Worm (Caenorhabditis elegans) whole organism, midembryonic: Measurements from ENCODE around the gene B0454.5.

ENCODE experiments used
- T22C8.4 ChIP-seq: fragments of 200-800 bp; sonication (Bioruptor generic); IDR thresholded peaks from 2 replicates; pipeline ENCODE4 v1.3.6; 2022; ENCODE audit warnings: missing genetic modification characterization, missing compliant biosample characterization
- ref-1 ChIP-seq: fragments of 200-800 bp; sonication (Bioruptor generic); conservative IDR thresholded peaks from 2 replicates; pipeline ENCODE4 v1.3.6; 2022; ENCODE audit warnings: missing genetic modification reagents, missing genetic modification characterization, missing compliant biosample characterization
- tab-1 ChIP-seq: fragments of 200-800 bp; sonication (Bioruptor generic); IDR thresholded peaks from 2 replicates; pipeline ENCODE4 v1.3.6; 2022; ENCODE audit warnings: missing genetic modification characterization, missing compliant biosample characterization
- ztf-23 ChIP-seq: fragments of 200-800 bp; sonication (Bioruptor generic); IDR thresholded peaks from 2 replicates; pipeline ENCODE4 v1.3.6; 2022; ENCODE audit warnings: missing genetic modification reagents, missing genetic modification characterization, missing compliant biosample characterization
- ztf-29 ChIP-seq: fragments of 200-800 bp; sonication (Bioruptor generic); IDR thresholded peaks from 2 replicates; pipeline ENCODE4 v1.3.6; 2022; ENCODE audit warnings: missing genetic modification reagents, missing genetic modification characterization, missing compliant biosample characterization

ce11 chrII:2990089-2990488 lies 48.6 kb upstream of the B0454.5 start:
- TF ChIP-seq T22C8.4 (GFP tag; lab: Robert Waterston, UW) = no peak
- TF ChIP-seq ztf-23 = no peak
- TF ChIP-seq ztf-29 (GFP tag; lab: Robert Waterston, UW) = no peak
- no peak for TF ChIP-seq tab-1 (GFP tag; lab: Robert Waterston, UW)
- TF ChIP-seq ref-1 (GFP tag; lab: Robert Waterston, UW) = no peak
